Fruit fly (Drosophila melanogaster): ENCODE data around the gene Wdr92.

Gene Wdr92

dm6 chr3L:17950132-17950815, 42.3 kb downstream of the Wdr92 start:
- TF ChIP-seq CG8632 (GFP tag; optimal IDR thresholded peaks at IDR 0.05) = no peak
- TF ChIP-seq CG32006 (GFP tag; optimal IDR thresholded peaks at IDR 0.05) = no peak
- TF ChIP-seq vri (GFP tag; optimal IDR thresholded peaks at IDR 0.05) = peak; percentile 79
- no peak for TF ChIP-seq CG15336 (GFP tag; IDR thresholded peaks at IDR 0.05)
- TF ChIP-seq CG6163 (GFP tag; IDR thresholded peaks at IDR 0.05) = 0 out of 3 replicates have a peak, but pooled peaks have one; percentile 47
- no peak for TF ChIP-seq topi (GFP tag; optimal IDR thresholded peaks at IDR 0.05)
- no peak for TF ChIP-seq CG7368 (GFP tag; optimal IDR thresholded peaks at IDR 0.05)
- TF ChIP-seq Eip78C (GFP tag) = no peak
- TF ChIP-seq Sox102F (GFP tag; optimal IDR thresholded peaks at IDR 0.05) = no peak
- no peak for TF ChIP-seq fkh (GFP tag; optimal IDR thresholded peaks at IDR 0.05)
- TF ChIP-seq Met (GFP tag; optimal IDR thresholded peaks at IDR 0.05) = no peak
- no peak for TF ChIP-seq Lpt (GFP tag; optimal IDR thresholded peaks at IDR 0.05)

- no peak for TF ChIP-seq Hr38 (GFP tag; optimal IDR thresholded peaks at IDR 0.05)
- TF ChIP-seq fkh (GFP tag; optimal IDR thresholded peaks at IDR 0.05) = peak; percentile 63
- TF ChIP-seq CG16779 (tag; optimal IDR thresholded peaks at IDR 0.05) = peak; percentile 27
Measured at dm6 chr3L:17956369-17957007, 48.5 kb downstream of the Wdr92 start.

- TF ChIP-seq CG11294 (GFP tag; IDR thresholded peaks at IDR 0.05) = no peak
- TF ChIP-seq svp (GFP tag) = peak; percentile 61
- peak; percentile 48 for TF ChIP-seq fkh (GFP tag; optimal IDR thresholded peaks at IDR 0.05)
- TF ChIP-seq achi (GFP tag; optimal IDR thresholded peaks at IDR 0.05) = no peak
Measured at dm6 chr3L:17958231-17958976, 50.5 kb downstream of the Wdr92 start.

dm6 chr3L:17958977-17959279, 51.0 kb downstream of the Wdr92 start:
- TF ChIP-seq Sox14 (GFP tag; optimal IDR thresholded peaks at IDR 0.05) = no peak
- no peak for TF ChIP-seq Hr38 (GFP tag; optimal IDR thresholded peaks at IDR 0.05)
- TF ChIP-seq svp (GFP tag) = peak; percentile 50
- TF ChIP-seq fd85E (GFP tag; optimal IDR thresholded peaks at IDR 0.05) = no peak

Data from whole organism, prepupa.